Worm (Caenorhabditis elegans): Measurements from ENCODE around the gene str-131.
A peak's percentile ranks its signal among the peaks of the same experiment; 100 is the strongest.

str-131 gene

ce11 chrV:8043664-8044063 is 37.8 kb downstream of the str-131 start:
- TF ChIP-seq ces-1 (GFP tag; optimal IDR thresholded peaks at IDR 0.05) (no peak), blmp-1 (tag; optimal IDR thresholded peaks at IDR 0.05) (peak; percentile 92), fos-1 (tag; optimal IDR thresholded peaks at IDR 0.05) (no peak), dsc-1 (tag; optimal IDR thresholded peaks at IDR 0.05) (no peak), snu-23 (GFP tag; optimal IDR thresholded peaks at IDR 0.05) (peak; percentile 28), hlh-17 (GFP tag; optimal IDR thresholded peaks at IDR 0.05; ENCODE audit: borderline replicate concordance) (no peak), nhr-71 (tag; optimal IDR thresholded peaks at IDR 0.05) (peak; percentile 15), lin-14 (GFP tag; optimal IDR thresholded peaks at IDR 0.05) (peak; percentile 62), unc-98 (GFP tag; IDR thresholded peaks at IDR 0.05) (no peak), efl-1 (optimal IDR thresholded peaks at IDR 0.05) (no peak), efl-1 (GFP tag; optimal IDR thresholded peaks at IDR 0.05 in 1 of 2) (peak in 1 of 2 experiments; percentile 41), egl-27 (tag; optimal IDR thresholded peaks at IDR 0.05) (no peak), lin-35 (GFP tag; optimal IDR thresholded peaks at IDR 0.05) (no peak), rnt-1 (tag; optimal IDR thresholded peaks at IDR 0.05) (no peak), nhr-20 (tag; optimal IDR thresholded peaks at IDR 0.05) (peak; percentile 35), unc-130 (tag; optimal IDR thresholded peaks at IDR 0.05) (no peak), elt-3 (tag; optimal IDR thresholded peaks at IDR 0.05) (peak in 2 of 6 experiments; percentile 33 to 36), ztf-4 (tag; optimal IDR thresholded peaks at IDR 0.05) (no peak), nhr-90 (tag; optimal IDR thresholded peaks at IDR 0.05; ENCODE audit: poor library complexity) (no peak), mep-1 (tag; optimal IDR thresholded peaks at IDR 0.05) (peak; percentile 38)

- TF ChIP-seq nhr-19 (GFP tag; conservative IDR thresholded peaks at IDR 0.05) (no peak), nhr-20 (tag; optimal IDR thresholded peaks at IDR 0.05) (peak; percentile 2), lin-35 (GFP tag; optimal IDR thresholded peaks at IDR 0.05) (peak in 1 of 2 experiments; percentile 12), fkh-4 (tag; optimal IDR thresholded peaks at IDR 0.05; ENCODE audit: borderline replicate concordance) (no peak), nhr-237 (tag; optimal IDR thresholded peaks at IDR 0.05) (no peak), alr-1 (tag; optimal IDR thresholded peaks at IDR 0.05; ENCODE audit: borderline replicate concordance) (no peak), efl-1 (optimal IDR thresholded peaks at IDR 0.05) (no peak), efl-1 (GFP tag; optimal IDR thresholded peaks at IDR 0.05 in 1 of 2) (peak in 1 of 2 experiments; percentile 90), sptf-1 (tag; optimal IDR thresholded peaks at IDR 0.05) (no peak), nhr-85 (tag) (peak; percentile 81), C34B4.2 (tag; optimal IDR thresholded peaks at IDR 0.05) (no peak), rnt-1 (tag; optimal IDR thresholded peaks at IDR 0.05) (no peak), fos-1 (tag; optimal IDR thresholded peaks at IDR 0.05) (no peak), mdl-1 (tag; optimal IDR thresholded peaks at IDR 0.05) (no peak), zag-1 (tag; optimal IDR thresholded peaks at IDR 0.05) (no peak), zip-4 (GFP tag; optimal IDR thresholded peaks at IDR 0.05) (no peak), aha-1 (tag; optimal IDR thresholded peaks at IDR 0.05) (no peak), lin-14 (GFP tag; optimal IDR thresholded peaks at IDR 0.05) (peak; percentile 36), dpl-1 (GFP tag; optimal IDR thresholded peaks at IDR 0.05) (no peak), mab-9 (GFP tag; IDR thresholded peaks at IDR 0.05) (no peak), unc-62 (GFP tag; optimal IDR thresholded peaks at IDR 0.05) (no peak), grh-1 (GFP tag; IDR thresholded peaks at IDR 0.05) (peak; percentile 60), nhr-71 (tag; optimal IDR thresholded peaks at IDR 0.05) (no peak), fkh-8 (tag; optimal IDR thresholded peaks at IDR 0.05) (no peak), ama-1 (optimal IDR thresholded peaks at IDR 0.05) (no peak)
These were observed 40.1 kb downstream of the str-131 start for ce11 chrV:8041336-8041868.

DNA sequence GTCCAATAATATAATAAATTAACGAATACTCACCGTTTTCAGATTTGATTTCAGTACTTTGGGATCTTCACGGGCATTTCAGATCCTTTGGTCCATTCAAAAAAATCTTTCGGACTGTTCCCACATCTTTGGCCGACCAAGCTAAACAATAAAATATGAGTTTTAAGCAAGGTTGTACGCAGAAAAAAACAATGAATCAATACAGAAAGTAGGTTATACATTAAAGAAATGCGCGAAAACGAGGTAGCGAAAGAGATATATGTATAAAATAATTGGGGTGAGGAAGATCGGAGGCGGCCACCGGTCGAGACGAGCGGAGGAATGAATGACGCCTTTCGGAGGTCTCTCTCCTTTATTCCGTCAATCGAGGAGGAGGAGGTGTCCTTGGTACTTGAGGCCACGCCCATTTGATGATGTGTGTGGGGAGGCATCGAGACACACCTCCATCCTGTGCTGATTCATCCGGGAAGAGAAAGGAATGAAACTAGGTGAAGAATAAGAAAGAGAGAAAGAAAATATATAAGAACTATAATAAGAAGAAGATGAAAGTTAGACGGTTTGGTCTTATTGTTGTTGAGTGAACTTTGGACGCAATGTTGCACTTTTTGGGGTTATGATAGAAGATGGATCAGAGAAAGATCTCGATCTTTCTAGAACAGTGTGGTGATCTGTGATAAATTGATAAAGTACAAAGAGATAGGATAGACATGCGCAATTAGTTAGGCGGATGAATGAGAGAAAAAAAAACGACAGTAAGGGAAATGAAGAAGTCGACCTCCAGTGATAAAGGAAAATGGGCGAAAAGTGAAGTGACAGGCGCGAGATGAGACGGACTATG is 41.0 kb downstream of the str-131 start:
- no peak for TF ChIP-seq rnt-1 (tag; optimal IDR thresholded peaks at IDR 0.05)
- no peak for TF ChIP-seq snpc-4 (tag; optimal IDR thresholded peaks at IDR 0.05)
- TF ChIP-seq nhr-90 (tag; optimal IDR thresholded peaks at IDR 0.05; ENCODE audit: poor library complexity) = no peak
- TF ChIP-seq nhr-77 (tag; optimal IDR thresholded peaks at IDR 0.05) = no peak
- peak; percentile 56 for TF ChIP-seq nhr-19 (GFP tag; conservative IDR thresholded peaks at IDR 0.05)
- TF ChIP-seq aly-2 (tag; optimal IDR thresholded peaks at IDR 0.05) = no peak
- no peak for TF ChIP-seq jun-1 (tag; optimal IDR thresholded peaks at IDR 0.05)
- TF ChIP-seq sptf-1 (tag; optimal IDR thresholded peaks at IDR 0.05) = no peak
- no peak for TF ChIP-seq pqm-1 (tag; optimal IDR thresholded peaks at IDR 0.05)
- TF ChIP-seq unc-86 (tag; optimal IDR thresholded peaks at IDR 0.05) = no peak
- TF ChIP-seq irx-1 (tag; optimal IDR thresholded peaks at IDR 0.05) = no peak
- peak in 1 of 2 experiments; percentile 10 for TF ChIP-seq lin-35 (GFP tag; optimal IDR thresholded peaks at IDR 0.05)
- TF ChIP-seq lin-13 (GFP tag; optimal IDR thresholded peaks at IDR 0.05) = no peak
- TF ChIP-seq dpl-1 (GFP tag; optimal IDR thresholded peaks at IDR 0.05) = no peak
- TF ChIP-seq unc-62 (GFP tag; optimal IDR thresholded peaks at IDR 0.05) = no peak
- TF ChIP-seq Y116A8C.19 (tag; optimal IDR thresholded peaks at IDR 0.05; ENCODE audit: borderline replicate concordance) = no peak
- no peak for TF ChIP-seq hpl-2 (GFP tag; optimal IDR thresholded peaks at IDR 0.05)
- TF ChIP-seq fkh-8 (tag; optimal IDR thresholded peaks at IDR 0.05) = no peak
- no peak for TF ChIP-seq unc-98 (GFP tag; IDR thresholded peaks at IDR 0.05)
- peak; percentile 3 for TF ChIP-seq unc-130 (tag; optimal IDR thresholded peaks at IDR 0.05)

Data from whole organism, L1 larva.